Fruit fly (Drosophila melanogaster) whole organism, pupa: ENCODE results near the gene Grip.

Source experiments
- CG10348 ChIP-seq: fragments of 200-800 bp; sonication (Bioruptor generic); IDR thresholded peaks from 2 replicates; pipeline ENCODE4 v1.3.6; 2022; ENCODE audit warnings: missing biosample characterization, missing genetic modification characterization
- CG12605 ChIP-seq: fragments of 200-800 bp; sonication (Bioruptor generic); IDR thresholded peaks from 2 replicates; pipeline ENCODE4 v1.3.6; 2022; ENCODE audit warnings: missing biosample characterization, missing genetic modification characterization
- CG13204 ChIP-seq: fragments of 200-800 bp; sonication (Bioruptor generic); optimal IDR thresholded peaks from 2 replicates; lab custom pipeline; 2018; ENCODE audit warnings: missing biosample characterization, mild to moderate bottlenecking, missing genetic modification characterization, moderate library complexity
- CG14655 ChIP-seq: fragments of 200-800 bp; sonication (Bioruptor generic); optimal IDR thresholded peaks from 3 replicates; lab custom pipeline; 2017; ENCODE audit warnings: mild to moderate bottlenecking, missing biosample characterization, missing genetic modification reagents, missing genetic modification characterization
- CG15710 ChIP-seq: fragments of 200-800 bp; sonication (Bioruptor generic); optimal IDR thresholded peaks from 2 replicates; lab custom pipeline; 2018; ENCODE audit warnings: missing biosample characterization, mild to moderate bottlenecking, missing genetic modification characterization, moderate library complexity
- CG17806 ChIP-seq: fragments of 200-800 bp; sonication (Bioruptor generic); optimal IDR thresholded peaks from 2 replicates; lab custom pipeline; 2018; ENCODE audit warnings: missing biosample characterization, mild to moderate bottlenecking, missing genetic modification characterization, moderate library complexity
- CG32121 ChIP-seq: fragments of 200-800 bp; sonication (Bioruptor generic); IDR thresholded peaks from 2 replicates; pipeline ENCODE4 v1.3.6; 2022; ENCODE audit warnings: missing biosample characterization, missing genetic modification characterization
- CG34367 ChIP-seq: fragments of 200-800 bp; sonication (Bioruptor generic); optimal IDR thresholded peaks from 2 replicates; lab custom pipeline; 2018; ENCODE audit warnings: missing biosample characterization, mild to moderate bottlenecking, missing genetic modification characterization
- CG4496 ChIP-seq: fragments of 200-800 bp; sonication (Bioruptor generic); IDR thresholded peaks from 3 replicates; pipeline ENCODE4 v1.3.6; 2022; ENCODE audit warnings: missing biosample characterization, missing genetic modification characterization
- CG8159 ChIP-seq: fragments of 200-800 bp; sonication (Bioruptor generic); optimal IDR thresholded peaks from 3 replicates; lab custom pipeline; 2018; ENCODE audit warnings: missing biosample characterization, mild to moderate bottlenecking, missing genetic modification characterization, moderate library complexity
- CG8301 ChIP-seq: fragments of 200-800 bp; sonication (Bioruptor generic); optimal IDR thresholded peaks from 2 replicates; lab custom pipeline; 2018; ENCODE audit warnings: missing biosample characterization, mild to moderate bottlenecking, missing genetic modification characterization
- CG9948 ChIP-seq: fragments of 200-800 bp; sonication (Bioruptor generic); optimal IDR thresholded peaks from 2 replicates; lab custom pipeline; 2018; ENCODE audit warnings: missing biosample characterization, mild to moderate bottlenecking, missing genetic modification characterization, moderate library complexity
- D1 ChIP-seq: fragments of 200-800 bp; sonication (Bioruptor generic); optimal IDR thresholded peaks from 2 replicates; lab custom pipeline; 2018; ENCODE audit warnings: missing biosample characterization, mild to moderate bottlenecking, missing genetic modification characterization, moderate library complexity
- EcR ChIP-seq: fragments of 200-800 bp; sonication (Bioruptor generic); optimal IDR thresholded peaks from 3 replicates; lab custom pipeline; 2019; ENCODE audit warnings: missing biosample characterization, missing genetic modification characterization, mild to moderate bottlenecking, moderate library complexity, missing genetic modification reagents
- Ets98B ChIP-seq: fragments of 200-800 bp; sonication (Bioruptor generic); IDR thresholded peaks from 2 replicates; pipeline ENCODE4 v1.3.6; 2022; ENCODE audit warnings: missing biosample characterization, missing genetic modification characterization
- Pif1A ChIP-seq: fragments of 200-800 bp; sonication (Bioruptor generic); optimal IDR thresholded peaks from 3 replicates; lab custom pipeline; 2016; ENCODE audit warnings: missing biosample characterization, missing genetic modification characterization
- Pif1B ChIP-seq: fragments of 200-800 bp; sonication (Bioruptor generic); optimal IDR thresholded peaks from 3 replicates; lab custom pipeline; 2016; ENCODE audit warnings: missing biosample characterization, missing genetic modification characterization
- Snoo ChIP-seq: fragments of 200-800 bp; sonication (Bioruptor generic); optimal IDR thresholded peaks from 3 replicates; lab custom pipeline; 2017; ENCODE audit warnings: missing biosample characterization, mild to moderate bottlenecking, missing genetic modification characterization, inconsistent platforms
- fd96Ca ChIP-seq: fragments of 200-800 bp; sonication (Bioruptor generic); IDR thresholded peaks from 3 replicates; pipeline ENCODE4 v1.3.6; 2022; ENCODE audit warnings: missing biosample characterization, missing genetic modification characterization
- gl ChIP-seq: fragments of 200-800 bp; sonication (Bioruptor generic); optimal IDR thresholded peaks from 2 replicates; lab custom pipeline; 2018; ENCODE audit warnings: missing biosample characterization, mild to moderate bottlenecking, missing genetic modification characterization
- rn ChIP-seq: fragments of 200-800 bp; sonication (Bioruptor generic); IDR thresholded peaks from 2 replicates; pipeline ENCODE4 v1.3.6; 2022; ENCODE audit warnings: missing biosample characterization, missing genetic modification characterization

Grip gene

dm6 chrX:5989368-5989767 lies 23.3 kb downstream of the Grip start:
- TF ChIP-seq CG14655 (GFP tag; lab: Kevin White, UChicago) (peak; percentile 26), CG4496 (peak; percentile 56; the same call in 1 of the 3 replicates), CG32121 (GFP tag; lab: Robert Waterston, UW) (no peak), gl (no peak)

- no peak for TF ChIP-seq CG8159 (tag; lab: Kevin White, UChicago)
- TF ChIP-seq D1 (tag; lab: Kevin White, UChicago) = peak; percentile 9
- TF ChIP-seq EcR = no peak
- no peak for TF ChIP-seq Pif1B (GFP tag; lab: Kevin White, UChicago)
- no peak for TF ChIP-seq Pif1A (GFP tag; lab: Kevin White, UChicago)
- no peak for TF ChIP-seq CG15710 (tag; lab: Kevin White, UChicago)
- no peak for TF ChIP-seq CG13204 (GFP tag; lab: Kevin White, UChicago)
Observed at dm6 chrX:5992141-5992540, 26.1 kb downstream of the Grip start.

dm6 chrX:5992767-5993325 lies 26.8 kb downstream of the Grip start:
- no peak for TF ChIP-seq Pif1B (GFP tag; lab: Kevin White, UChicago)
- TF ChIP-seq Ets98B = no peak
- TF ChIP-seq CG8301 (tag; lab: Kevin White, UChicago) = no peak
- TF ChIP-seq CG9948 (tag; lab: Kevin White, UChicago) = no peak
- TF ChIP-seq CG15710 (tag; lab: Kevin White, UChicago) = no peak
- TF ChIP-seq CG4496 = no peak
- no peak for TF ChIP-seq Pif1A (GFP tag; lab: Kevin White, UChicago)
- TF ChIP-seq fd96Ca (GFP tag; lab: Robert Waterston, UW) = no peak

- TF ChIP-seq CG12605 (GFP tag; lab: Robert Waterston, UW) = no peak
- no peak for TF ChIP-seq CG4496
- TF ChIP-seq gl = no peak
- no peak for TF ChIP-seq CG9948 (tag; lab: Kevin White, UChicago)
- no peak for TF ChIP-seq CG17806 (tag; lab: Kevin White, UChicago)
Observed at dm6 chrX:5995951-5996350, 29.9 kb downstream of the Grip start.

- TF ChIP-seq rn (GFP tag; lab: Robert Waterston, UW) (no peak), CG10348 (no peak), CG8159 (tag; lab: Kevin White, UChicago) (no peak), CG12605 (GFP tag; lab: Robert Waterston, UW) (no peak), fd96Ca (GFP tag; lab: Robert Waterston, UW) (no peak), CG17806 (tag; lab: Kevin White, UChicago) (no peak), CG8301 (tag; lab: Kevin White, UChicago) (no peak), CG32121 (GFP tag; lab: Robert Waterston, UW) (no peak), CG13204 (GFP tag; lab: Kevin White, UChicago) (no peak), CG14655 (GFP tag; lab: Kevin White, UChicago) (no peak), gl (no peak), Snoo (tag; lab: Kevin White, UChicago) (no peak), Ets98B (no peak), CG9948 (tag; lab: Kevin White, UChicago) (no peak)
Observed at dm6 chrX:5997931-5998330, 31.9 kb downstream of the Grip start.

dm6 chrX:6000747-6001426 lies 34.8 kb downstream of the Grip start, which contains the start of gene CG4766:
TSS of gene CG4766 (minus strand) at chrX:6000797.
- TF ChIP-seq Pif1B (GFP tag; lab: Kevin White, UChicago) (peak; percentile 78), rn (GFP tag; lab: Robert Waterston, UW) (peak; percentile 56; the same call in 1 of the 2 replicates), Pif1A (GFP tag; lab: Kevin White, UChicago) (peak; percentile 88), fd96Ca (GFP tag; lab: Robert Waterston, UW) (peak; percentile 36; the same call in 1 of the 3 replicates), CG12605 (GFP tag; lab: Robert Waterston, UW) (peak; percentile 66), CG32121 (GFP tag; lab: Robert Waterston, UW) (peak; percentile 92), CG10348 (no peak), CG14655 (GFP tag; lab: Kevin White, UChicago) (peak; percentile 85), CG34367 (tag; lab: Kevin White, UChicago) (peak; percentile 69), CG9948 (tag; lab: Kevin White, UChicago) (peak; percentile 78), CG8159 (tag; lab: Kevin White, UChicago) (peak; percentile 86), CG8301 (tag; lab: Kevin White, UChicago) (peak; percentile 82), EcR (no peak), CG13204 (GFP tag; lab: Kevin White, UChicago) (no peak), D1 (tag; lab: Kevin White, UChicago) (no peak), CG4496 (peak; percentile 86), gl (peak; percentile 61), Snoo (tag; lab: Kevin White, UChicago) (peak; percentile 86), CG15710 (tag; lab: Kevin White, UChicago) (peak; percentile 83), CG17806 (tag; lab: Kevin White, UChicago) (peak; percentile 79), Ets98B (peak; percentile 48; the same call in 1 of the 2 replicates)
- TF ChIP-seq, all 21 proteins: peak for 17
